Worm (Caenorhabditis elegans): ENCODE data around the gene Y57A10A.27.

- TF ChIP-seq ztf-23 (GFP tag; IDR thresholded peaks at IDR 0.05) (no peak), flt-1 (GFP tag; IDR thresholded peaks at IDR 0.05) (no peak), med-1 (GFP tag; optimal IDR thresholded peaks at IDR 0.05; ENCODE audit: insufficient read depth) (no peak), ztf-29 (GFP tag; IDR thresholded peaks at IDR 0.05) (no peak), T22C8.4 (GFP tag; IDR thresholded peaks at IDR 0.05) (peak; percentile 95), ref-1 (GFP tag; conservative IDR thresholded peaks at IDR 0.05) (no peak)
Measured at ce11 chrII:12301233-12301632, 26.4 kb upstream of the Y57A10A.27 start.

Measured in whole organism, midembryonic.